Fruit fly (Drosophila melanogaster) whole organism, embryonic: Measurements from ENCODE around the gene CheB38c.

Experiments
- Atf3 ChIP-seq: fragments of 200-800 bp; sonication (Bioruptor generic); optimal IDR thresholded peaks from 3 replicates; lab custom pipeline; 2016; ENCODE audit warnings: missing biosample characterization, missing genetic modification characterization
- Atf6 ChIP-seq: fragments of 200-800 bp; sonication (Bioruptor generic); IDR thresholded peaks from 2 replicates; pipeline ENCODE4 v1.3.6; 2022; ENCODE audit warnings: missing biosample characterization, missing genetic modification characterization
- CG10274 ChIP-seq: fragments of 200-800 bp; sonication (Bioruptor generic); optimal IDR thresholded peaks from 3 replicates; lab custom pipeline; 2017; ENCODE audit warnings: missing biosample characterization, mild to moderate bottlenecking, missing genetic modification characterization
- CG10431 ChIP-seq: fragments of 200-800 bp; sonication (Bioruptor generic); optimal IDR thresholded peaks from 3 replicates; lab custom pipeline; 2018; ENCODE audit warnings: missing biosample characterization, mild to moderate bottlenecking, missing genetic modification characterization
- CG10959 ChIP-seq: fragments of 200-800 bp; sonication (Bioruptor generic); IDR thresholded peaks from 2 replicates; pipeline ENCODE4 v1.3.6; 2022; ENCODE audit warnings: missing biosample characterization, missing genetic modification characterization
- CG11560 ChIP-seq: fragments of 200-800 bp; sonication (Bioruptor generic); IDR thresholded peaks from 3 replicates; pipeline ENCODE4 v1.3.6; 2022; ENCODE audit warnings: missing biosample characterization, missing genetic modification characterization
- CG13894 ChIP-seq: fragments of 200-800 bp; sonication (Bioruptor generic); optimal IDR thresholded peaks from 3 replicates; lab custom pipeline; 2018; ENCODE audit warnings: missing biosample characterization, mild to moderate bottlenecking, missing genetic modification characterization, moderate library complexity
- CG16779 ChIP-seq: fragments of 200-800 bp; sonication (Bioruptor generic); IDR thresholded peaks from 2 replicates; pipeline ENCODE4 v1.3.6; 2022; ENCODE audit warnings: missing biosample characterization, missing genetic modification characterization
- CG17359 ChIP-seq: fragments of 200-800 bp; sonication (Bioruptor generic); optimal IDR thresholded peaks from 3 replicates; lab custom pipeline; 2018; ENCODE audit warnings: missing biosample characterization, mild to moderate bottlenecking, missing genetic modification characterization, moderate library complexity
- CG17385 ChIP-seq: fragments of 200-800 bp; sonication (Bioruptor generic); optimal IDR thresholded peaks from 3 replicates; lab custom pipeline; 2018; ENCODE audit warnings: missing biosample characterization, mild to moderate bottlenecking, missing genetic modification characterization
- CG17802 ChIP-seq: fragments of 200-800 bp; sonication (Bioruptor generic); optimal IDR thresholded peaks from 2 replicates; lab custom pipeline; 2018; ENCODE audit warnings: missing biosample characterization, mild to moderate bottlenecking, missing genetic modification characterization, moderate library complexity
- CG1832 ChIP-seq: fragments of 200-800 bp; sonication (Bioruptor generic); optimal IDR thresholded peaks from 2 replicates; lab custom pipeline; 2017; ENCODE audit warnings: missing biosample characterization, mild to moderate bottlenecking, missing genetic modification characterization, inconsistent platforms
- CG18764 ChIP-seq: fragments of 200-800 bp; sonication (Bioruptor generic); optimal IDR thresholded peaks from 3 replicates; lab custom pipeline; 2016; ENCODE audit warnings: missing biosample characterization, missing genetic modification characterization
- CG2202 ChIP-seq: fragments of 200-800 bp; sonication (Bioruptor generic); optimal IDR thresholded peaks from 2 replicates; lab custom pipeline; 2018; ENCODE audit warnings: missing biosample characterization, mild to moderate bottlenecking, missing genetic modification characterization
- CG31224 ChIP-seq: fragments of 200-800 bp; sonication (Bioruptor generic); IDR thresholded peaks from 2 replicates; pipeline ENCODE4 v1.3.6; 2022; ENCODE audit warnings: missing biosample characterization, missing genetic modification characterization
- CG31365 ChIP-seq: fragments of 200-800 bp; sonication (Bioruptor generic); optimal IDR thresholded peaks from 2 replicates; lab custom pipeline; 2018; ENCODE audit warnings: missing biosample characterization, mild to moderate bottlenecking, missing genetic modification characterization
- CG31441 ChIP-seq: fragments of 200-800 bp; sonication (Bioruptor generic); IDR thresholded peaks from 2 replicates; pipeline ENCODE4 v1.3.6; 2022; ENCODE audit warnings: missing biosample characterization, missing genetic modification characterization
- CG32767 ChIP-seq: fragments of 200-800 bp; sonication (Bioruptor generic); IDR thresholded peaks from 2 replicates; pipeline ENCODE4 v1.3.6; 2022; ENCODE audit warnings: missing biosample characterization, missing genetic modification characterization
- CG4730 ChIP-seq: fragments of 200-800 bp; sonication (Bioruptor generic); IDR thresholded peaks from 2 replicates; pipeline ENCODE4 v1.3.6; 2022; ENCODE audit warnings: missing biosample characterization, missing genetic modification characterization
- CG6175 ChIP-seq: fragments of 200-800 bp; sonication (Bioruptor generic); IDR thresholded peaks from 3 replicates; pipeline ENCODE4 v1.3.6; 2022; ENCODE audit warnings: missing biosample characterization, missing genetic modification characterization
- CG7271 ChIP-seq: fragments of 200-800 bp; sonication (Bioruptor generic); optimal IDR thresholded peaks from 2 replicates; lab custom pipeline; 2018; ENCODE audit warnings: missing biosample characterization, mild to moderate bottlenecking, missing genetic modification characterization, moderate library complexity
- CG7987 ChIP-seq: fragments of 200-800 bp; sonication (Bioruptor generic); optimal IDR thresholded peaks from 2 replicates; lab custom pipeline; 2018; ENCODE audit warnings: missing biosample characterization, mild to moderate bottlenecking, missing genetic modification characterization, moderate library complexity
- CG8478 ChIP-seq: fragments of >200 bp; optimal IDR thresholded peaks from 2 replicates; lab custom pipeline; 2018
- CkIIα-i1 ChIP-seq: fragments of 200-800 bp; sonication (Bioruptor generic); IDR thresholded peaks from 2 replicates; pipeline ENCODE4 v1.3.6; 2022; ENCODE audit warnings: missing biosample characterization, missing genetic modification characterization
- E2f2 ChIP-seq: fragments of 200-800 bp; sonication (Bioruptor generic); IDR thresholded peaks from 2 replicates; pipeline ENCODE4 v1.3.6; 2022; ENCODE audit warnings: missing biosample characterization, missing genetic modification characterization
- Fer1 ChIP-seq: fragments of 200-800 bp; sonication (Bioruptor generic); optimal IDR thresholded peaks from 2 replicates; lab custom pipeline; 2017; ENCODE audit warnings: missing biosample characterization, mild to moderate bottlenecking, missing genetic modification characterization
- Gsc ChIP-seq: fragments of 200-800 bp; sonication (Bioruptor generic); IDR thresholded peaks from 2 replicates; pipeline ENCODE4 v1.3.6; 2022; ENCODE audit warnings: missing biosample characterization, missing genetic modification characterization
- H2.0 ChIP-seq: fragments of 200-800 bp; sonication (Bioruptor generic); IDR thresholded peaks from 2 replicates; pipeline ENCODE4 v1.3.6; 2022; ENCODE audit warnings: missing biosample characterization, missing genetic modification characterization
- Hmx ChIP-seq: fragments of 200-800 bp; sonication (Bioruptor generic); optimal IDR thresholded peaks from 2 replicates; lab custom pipeline; 2016; ENCODE audit warnings: missing biosample characterization, missing genetic modification characterization
- Lhr ChIP-seq: fragments of 200-800 bp; sonication (Bioruptor generic); optimal IDR thresholded peaks from 3 replicates; lab custom pipeline; 2017; ENCODE audit warnings: mild to moderate bottlenecking, missing biosample characterization, missing genetic modification reagents, missing genetic modification characterization
- Mad ChIP-seq: fragments of 200-800 bp; sonication (Bioruptor generic); optimal IDR thresholded peaks from 2 replicates; lab custom pipeline; 2016; ENCODE audit warnings: missing biosample characterization, missing genetic modification characterization
- Med ChIP-seq: fragments of 200-800 bp; sonication (Bioruptor generic); peaks from one replicate; lab custom pipeline; 2016; ENCODE audit warnings: missing biosample characterization, missing genetic modification characterization, mild to moderate bottlenecking, inconsistent platforms, moderate library complexity
- PHDP ChIP-seq: fragments of 200-800 bp; sonication (Bioruptor generic); optimal IDR thresholded peaks from 3 replicates; lab custom pipeline; 2018; ENCODE audit warnings: missing biosample characterization, mild to moderate bottlenecking, missing genetic modification characterization, moderate library complexity
- Side ChIP-seq: fragments of 200-800 bp; sonication (Bioruptor generic); optimal IDR thresholded peaks from 2 replicates; lab custom pipeline; 2016; ENCODE audit warnings: missing biosample characterization, missing genetic modification characterization
- Spps ChIP-seq: fragments of 200-800 bp; sonication (Bioruptor generic); optimal IDR thresholded peaks from 2 replicates; lab custom pipeline; 2018; ENCODE audit warnings: missing biosample characterization, mild to moderate bottlenecking, missing genetic modification characterization
- Ssrp ChIP-seq: fragments of 200-800 bp; sonication (Bioruptor generic); optimal IDR thresholded peaks from 2 replicates; lab custom pipeline; 2018; ENCODE audit warnings: missing biosample characterization, mild to moderate bottlenecking, missing genetic modification characterization, moderate library complexity
- Tbp ChIP-seq: fragments of >200 bp; optimal IDR thresholded peaks from 2 replicates; lab custom pipeline; 2018; ENCODE audit warnings: missing biosample characterization, missing genetic modification characterization
- ase ChIP-seq: fragments of 200-800 bp; sonication (Bioruptor generic); IDR thresholded peaks from 3 replicates; pipeline ENCODE4 v1.3.6; 2022; ENCODE audit warnings: missing biosample characterization, missing genetic modification characterization
- bbx ChIP-seq: fragments of 200-800 bp; sonication (Bioruptor generic); IDR thresholded peaks from 2 replicates; pipeline ENCODE4 v1.3.6; 2022; ENCODE audit warnings: missing biosample characterization, missing genetic modification characterization; ENCODE audit not compliant: partially characterized antibody
- chinmo ChIP-seq: fragments of 200-800 bp; sonication (Bioruptor generic); IDR thresholded peaks from 4 replicates; pipeline ENCODE4 v1.3.6; 2022; ENCODE audit warnings: missing biosample characterization, missing genetic modification characterization; ENCODE audit not compliant: partially characterized antibody
- crol ChIP-seq: fragments of 200-800 bp; sonication (Bioruptor generic); IDR thresholded peaks from 2 replicates; pipeline ENCODE4 v1.3.6; 2022; ENCODE audit warnings: missing biosample characterization, missing genetic modification characterization
- en ChIP-seq: fragments of 200-800 bp; sonication (Bioruptor generic); optimal IDR thresholded peaks from 2 replicates; lab custom pipeline; 2016; ENCODE audit warnings: missing biosample characterization, missing genetic modification characterization
- fd3F ChIP-seq: fragments of 200-800 bp; sonication (Bioruptor generic); optimal IDR thresholded peaks from 2 replicates; lab custom pipeline; 2018; ENCODE audit warnings: missing biosample characterization, mild to moderate bottlenecking, missing genetic modification characterization, moderate library complexity
- gem ChIP-seq: fragments of 200-800 bp; sonication (Bioruptor generic); optimal IDR thresholded peaks from 2 replicates; lab custom pipeline; 2019; ENCODE audit warnings: missing biosample characterization, mild to moderate bottlenecking, missing genetic modification characterization, moderate library complexity
- knrl ChIP-seq: fragments of 200-800 bp; sonication (Bioruptor generic); IDR thresholded peaks from 3 replicates; pipeline ENCODE4 v1.3.6; 2022; ENCODE audit warnings: missing biosample characterization, missing genetic modification characterization; ENCODE audit not compliant: partially characterized antibody
- lilli ChIP-seq: fragments of 200-800 bp; sonication (Bioruptor generic); optimal IDR thresholded peaks from 3 replicates; lab custom pipeline; 2016; ENCODE audit warnings: missing biosample characterization, missing genetic modification characterization
- pzg ChIP-seq: fragments of 200-800 bp; sonication (Bioruptor generic); optimal IDR thresholded peaks from 3 replicates; lab custom pipeline; 2018; ENCODE audit warnings: missing biosample characterization, mild to moderate bottlenecking, missing genetic modification characterization, moderate library complexity
- rib ChIP-seq: fragments of 200-800 bp; sonication (Bioruptor generic); IDR thresholded peaks from 2 replicates; pipeline ENCODE4 v1.3.6; 2022; ENCODE audit warnings: missing biosample characterization, missing genetic modification characterization
- tna ChIP-seq: fragments of 200-800 bp; sonication (Bioruptor generic); IDR thresholded peaks from 2 replicates; pipeline ENCODE4 v1.3.6; 2022; ENCODE audit warnings: missing biosample characterization, missing genetic modification characterization; ENCODE audit not compliant: partially characterized antibody
- tup ChIP-seq: fragments of 200-800 bp; sonication (Bioruptor generic); optimal IDR thresholded peaks from 2 replicates; lab custom pipeline; 2016; ENCODE audit warnings: missing biosample characterization, mild to moderate bottlenecking, missing genetic modification characterization, moderate library complexity

CheB38c gene

DNA sequence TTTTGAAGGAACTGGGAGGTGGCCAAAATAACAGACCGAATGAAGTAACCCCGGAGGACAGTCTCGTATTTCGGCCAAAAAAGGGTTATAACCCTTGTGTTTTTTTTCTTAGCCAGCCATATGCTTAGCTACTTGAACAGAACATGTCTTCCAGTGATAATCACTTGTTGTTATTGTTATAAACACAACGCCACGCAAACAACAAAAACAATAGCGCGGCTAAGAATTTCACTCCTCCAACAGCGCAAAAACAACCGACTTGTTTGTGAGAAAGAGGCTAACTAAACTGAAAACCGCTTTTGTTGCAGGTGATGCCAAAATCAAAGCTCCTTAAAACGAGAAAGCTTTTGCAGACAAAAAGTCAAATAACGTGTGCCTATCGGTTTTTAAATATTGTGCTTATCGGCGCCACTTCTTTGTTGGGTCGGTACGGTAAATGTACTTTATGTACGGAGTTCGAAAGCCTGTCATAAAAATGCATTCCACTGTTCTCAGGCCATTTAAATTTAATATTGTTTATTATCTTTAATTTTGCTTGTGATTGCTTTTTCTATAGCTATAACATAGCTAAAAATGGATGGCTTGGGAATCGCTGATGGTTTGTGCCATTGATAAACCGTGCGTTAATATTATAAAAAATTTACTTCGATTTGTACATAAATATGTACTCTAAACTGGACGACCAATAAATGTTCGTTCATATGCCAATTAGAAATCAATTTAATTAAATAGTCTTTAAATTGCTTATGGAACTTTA lies 23.7 kb downstream of the CheB38c start, which contains the start of gene vari (continued):
- TF ChIP-seq CG31441 (GFP tag; lab: Robert Waterston, UW) (no peak), CG7271 (no peak), CG17385 (GFP tag; lab: Kevin White, UChicago) (peak; percentile 21), CG17359 (tag; lab: Kevin White, UChicago) (peak; percentile 1), CkIIα-i1 (GFP tag; lab: Robert Waterston, UW) (no peak), Atf3 (GFP tag; lab: Kevin White, UChicago) (no peak), Gsc (GFP tag; lab: Robert Waterston, UW) (no peak), CG1832 (GFP tag; lab: Kevin White, UChicago) (no peak), knrl (GFP tag; lab: Robert Waterston, UW) (no peak), CG8478 (lab: Kevin White, UChicago) (no peak), ase (no peak), CG6175 (GFP tag; lab: Robert Waterston, UW) (no peak), Atf6 (GFP tag; lab: Robert Waterston, UW) (0 out of 2 replicates have a peak, but pooled peaks have one; percentile 17), Mad (GFP tag; lab: Kevin White, UChicago) (no peak), Med (peak; percentile 82), en (GFP tag; lab: Kevin White, UChicago) (no peak), CG11560 (tag; lab: Robert Waterston, UW) (no peak), Spps (tag; lab: Kevin White, UChicago) (no peak), CG7987 (GFP tag; lab: Kevin White, UChicago) (no peak), Lhr (GFP tag; lab: Kevin White, UChicago) (peak; percentile 73), tna (0 out of 2 replicates have a peak, but pooled peaks have one; percentile 26), Fer1 (peak; percentile 53), tup (no peak), lilli (no peak), CG13894 (tag; lab: Kevin White, UChicago) (peak; percentile 61), Tbp (GFP tag; lab: Kevin White, UChicago) (no peak), Side (GFP tag; lab: Kevin White, UChicago) (no peak), CG10274 (no peak), CG10431 (GFP tag; lab: Kevin White, UChicago) (no peak), Ssrp (tag; lab: Kevin White, UChicago) (no peak), H2.0 (GFP tag; lab: Robert Waterston, UW) (no peak), CG4730 (GFP tag; lab: Robert Waterston, UW) (no peak), CG31365 (tag; lab: Kevin White, UChicago) (peak; percentile 5), chinmo (peak; percentile 87; the same call in 3 of the 4 replicates), CG31224 (GFP tag; lab: Robert Waterston, UW) (no peak), gem (tag; lab: Kevin White, UChicago) (no peak), CG16779 (GFP tag; lab: Robert Waterston, UW) (no peak), rib (0 out of 2 replicates have a peak, but pooled peaks have one; percentile 40), CG2202 (tag; lab: Kevin White, UChicago) (no peak), CG32767 (GFP tag; lab: Robert Waterston, UW) (0 out of 2 replicates have a peak, but pooled peaks have one; percentile 17), CG10959 (GFP tag; lab: Robert Waterston, UW) (no peak), E2f2 (GFP tag; lab: Robert Waterston, UW) (peak; percentile 83), Hmx (GFP tag; lab: Kevin White, UChicago) (peak; percentile 17), PHDP (tag; lab: Kevin White, UChicago) (no peak), fd3F (no peak), CG17802 (no peak), CG18764 (GFP tag; lab: Kevin White, UChicago) (no peak), bbx (GFP tag; lab: Robert Waterston, UW) (peak; percentile 53; the same call in 1 of the 2 replicates), crol (GFP tag; lab: Robert Waterston, UW) (no peak), pzg (no peak)
